Worm (Caenorhabditis elegans) whole organism, L1 larva: Measurements from ENCODE around the gene W05E10.5.

ENCODE experiments used
- C16A3.4 ChIP-seq: fragments of 150-350 bp; optimal IDR thresholded peaks from 2 replicates; lab custom pipeline; 2014; ENCODE audit warnings: missing biosample characterization, missing genetic modification characterization
- aha-1 ChIP-seq: fragments of 150-350 bp; optimal IDR thresholded peaks from 2 replicates; lab custom pipeline; 2014; ENCODE audit warnings: missing biosample characterization, missing genetic modification characterization
- lin-13 ChIP-seq: fragments of 150-350 bp; optimal IDR thresholded peaks from 2 replicates; lab custom pipeline; 2014; ENCODE audit warnings: missing biosample characterization, missing genetic modification reagents, missing genetic modification characterization
- mdl-1 ChIP-seq, 2 experiments: fragments of 150-350 bp; optimal IDR thresholded peaks; 2 replicates each; lab custom pipeline; 2014 to 2017; ENCODE audit warnings: missing biosample characterization in 2 of 2, missing genetic modification characterization in 2 of 2, inconsistent platforms in 1 of 2
- nhr-11 ChIP-seq: fragments of 150-350 bp; optimal IDR thresholded peaks from 2 replicates; lab custom pipeline; 2014; ENCODE audit warnings: missing biosample characterization, missing genetic modification characterization
- pqm-1 ChIP-seq: sonication (generic microtip); optimal IDR thresholded peaks from 3 replicates; lab custom pipeline; 2017; ENCODE audit warnings: missing biosample characterization, missing genetic modification characterization
- skn-1 ChIP-seq: fragments of 150-350 bp; optimal IDR thresholded peaks from 2 replicates; lab custom pipeline; 2014; ENCODE audit warnings: missing biosample characterization, missing genetic modification characterization
- swsn-7 ChIP-seq: sonication (generic microtip); optimal IDR thresholded peaks from 2 replicates; lab custom pipeline; 2016; ENCODE audit warnings: missing genetic modification characterization, missing compliant biosample characterization
- unc-86 ChIP-seq: sonication (generic microtip); optimal IDR thresholded peaks from 2 replicates; lab custom pipeline; 2016; ENCODE audit warnings: missing genetic modification characterization, missing compliant biosample characterization
- ztf-11 ChIP-seq, 2 experiments: sonication (generic microtip); optimal IDR thresholded peaks; 2 replicates each; lab custom pipeline; 2016 to 2017; ENCODE audit warnings: missing genetic modification characterization in 2 of 2, missing biosample characterization in 1 of 2, missing compliant biosample characterization in 1 of 2

ce11 chrV:11672497-11672896 is 23.0 kb downstream of the W05E10.5 start, which contains the start of gene lgc-44:
- TF ChIP-seq lin-13 (no peak), swsn-7 (no peak), C16A3.4 (tag; lab: Kevin White, UChicago) (no peak), unc-86 (tag; lab: Kevin White, UChicago) (no peak), ztf-11 (tag; optimal IDR thresholded peaks at IDR 0.05; lab: Kevin White, UChicago) (no peak), skn-1 (no peak), aha-1 (tag; lab: Kevin White, UChicago) (no peak), pqm-1 (tag; lab: Kevin White, UChicago) (no peak), mdl-1 (tag; optimal IDR thresholded peaks at IDR 0.05; lab: Kevin White, UChicago) (no peak), nhr-11 (no peak)
